Worm (Caenorhabditis elegans) whole organism, young adult: Measurements from ENCODE around the gene lgmn-1.
A peak's percentile ranks its signal among the peaks of the same experiment; 100 is the strongest.

Experiments
- C17E4.6 ChIP-seq: fragments of 200-800 bp; sonication (Bioruptor generic); IDR thresholded peaks from 2 replicates; pipeline ENCODE4 v1.3.6; 2022; ENCODE audit warnings: missing genetic modification reagents, missing genetic modification characterization, missing compliant biosample characterization
- F39B2.1 ChIP-seq: fragments of 200-800 bp; sonication (Bioruptor generic); IDR thresholded peaks from 2 replicates; pipeline ENCODE4 v1.3.6; 2022; ENCODE audit warnings: missing genetic modification reagents, missing genetic modification characterization, missing compliant biosample characterization
- F49E8.2 ChIP-seq: sonication (generic microtip); optimal IDR thresholded peaks from 3 replicates; lab custom pipeline; 2017; ENCODE audit warnings: missing genetic modification characterization, mild to moderate bottlenecking, missing compliant biosample characterization, antibody characterized with exemption, moderate library complexity; ENCODE audit not compliant: insufficient read depth
- K11D2.4 ChIP-seq: fragments of 200-800 bp; sonication (Bioruptor generic); IDR thresholded peaks from 2 replicates; pipeline ENCODE4 v1.3.6; 2022; ENCODE audit warnings: missing genetic modification reagents, missing genetic modification characterization, missing compliant biosample characterization
- T07F8.4 ChIP-seq: sonication (generic microtip); optimal IDR thresholded peaks from 2 replicates; lab custom pipeline; 2016; ENCODE audit warnings: mild to moderate bottlenecking, missing genetic modification characterization, moderate library complexity, missing compliant biosample characterization
- T26A5.8 ChIP-seq: sonication (generic microtip); optimal IDR thresholded peaks from 2 replicates; lab custom pipeline; 2016; ENCODE audit warnings: missing genetic modification characterization, missing compliant biosample characterization
- Y53G8AR.9 ChIP-seq: fragments of 200-800 bp; sonication (Bioruptor generic); conservative IDR thresholded peaks from 2 replicates; pipeline ENCODE4 v1.3.6; 2022; ENCODE audit warnings: missing genetic modification reagents, missing genetic modification characterization, missing compliant biosample characterization
- Y56A3A.18 ChIP-seq: fragments of 200-800 bp; sonication (Bioruptor generic); IDR thresholded peaks from 2 replicates; pipeline ENCODE4 v1.3.6; 2022; ENCODE audit warnings: missing genetic modification reagents, missing genetic modification characterization, missing compliant biosample characterization
- ama-1 ChIP-seq, 3 experiments: fragments of 150-350 bp in 1 of 3; sonication (generic microtip) in 2 of 3; optimal IDR thresholded peaks; 2 replicates each; lab custom pipeline; 2014 to 2018; ENCODE audit warnings: missing biosample characterization in 2 of 3, missing genetic modification characterization in 2 of 3, missing genetic modification reagents in 2 of 3
- aptf-2 ChIP-seq: fragments of 200-800 bp; sonication (Bioruptor generic); conservative IDR thresholded peaks from 2 replicates; pipeline ENCODE4 v1.3.6; 2022; ENCODE audit warnings: missing genetic modification reagents, missing genetic modification characterization, missing compliant biosample characterization
- aptf-3 ChIP-seq: fragments of 200-800 bp; sonication (Bioruptor generic); IDR thresholded peaks from 2 replicates; pipeline ENCODE4 v1.3.6; 2022; ENCODE audit warnings: missing genetic modification characterization, missing compliant biosample characterization
- attf-3 ChIP-seq: fragments of 200-800 bp; sonication (Bioruptor generic); conservative IDR thresholded peaks from 2 replicates; pipeline ENCODE4 v1.3.6; 2022; ENCODE audit warnings: missing genetic modification reagents, missing genetic modification characterization, missing compliant biosample characterization
- bed-2 ChIP-seq: fragments of 200-800 bp; sonication (Bioruptor generic); IDR thresholded peaks from 2 replicates; pipeline ENCODE4 v1.3.6; 2022; ENCODE audit warnings: missing genetic modification reagents, missing genetic modification characterization, missing compliant biosample characterization
- cebp-1 ChIP-seq, 2 experiments: fragments of 200-800 bp in 1 of 2; sonication (Bioruptor generic) in 1 of 2; sonication (generic microtip) in 1 of 2; IDR thresholded peaks in 1 of 2; optimal IDR thresholded peaks in 1 of 2; 2 replicates each; pipeline versions ENCODE4 v1.3.6 to Lab custom; 2017 to 2022; ENCODE audit warnings: missing compliant biosample characterization in 2 of 2, missing genetic modification characterization in 2 of 2, mild to moderate bottlenecking in 1 of 2, missing genetic modification reagents in 1 of 2, moderate library complexity in 1 of 2
- ceh-100 ChIP-seq: fragments of 200-800 bp; sonication (Bioruptor generic); IDR thresholded peaks from 2 replicates; pipeline ENCODE4 v1.3.6; 2022; ENCODE audit warnings: missing genetic modification reagents, missing genetic modification characterization, missing compliant biosample characterization
- egl-18 ChIP-seq: fragments of 200-800 bp; sonication (Bioruptor generic); IDR thresholded peaks from 2 replicates; pipeline ENCODE4 v1.3.6; 2022; ENCODE audit warnings: missing genetic modification reagents, missing genetic modification characterization, missing compliant biosample characterization
- egl-44 ChIP-seq: fragments of 200-800 bp; sonication (Bioruptor generic); IDR thresholded peaks from 2 replicates; pipeline ENCODE4 v1.3.6; 2022; ENCODE audit warnings: missing genetic modification reagents, missing genetic modification characterization, missing compliant biosample characterization
- egrh-3 ChIP-seq: fragments of 200-800 bp; sonication (Bioruptor generic); IDR thresholded peaks from 2 replicates; pipeline ENCODE4 v1.3.6; 2022; ENCODE audit warnings: missing genetic modification reagents, missing genetic modification characterization, missing compliant biosample characterization
- ekl-4 ChIP-seq: fragments of 200-800 bp; sonication (Bioruptor generic); IDR thresholded peaks from 2 replicates; pipeline ENCODE4 v1.3.6; 2022; ENCODE audit warnings: missing genetic modification reagents, missing genetic modification characterization, missing compliant biosample characterization
- fkh-3 ChIP-seq: sonication (generic microtip); optimal IDR thresholded peaks from 2 replicates; lab custom pipeline; 2016; ENCODE audit warnings: mild to moderate bottlenecking, missing genetic modification characterization, missing compliant biosample characterization
- gei-17 ChIP-seq: fragments of 200-800 bp; sonication (Bioruptor generic); optimal IDR thresholded peaks from 2 replicates; lab custom pipeline; 2018; ENCODE audit warnings: mild to moderate bottlenecking, missing genetic modification characterization, missing compliant biosample characterization
- hsf-1 ChIP-seq: fragments of 200-800 bp; sonication (Bioruptor generic); IDR thresholded peaks from 2 replicates; pipeline ENCODE4 v1.3.6; 2022; ENCODE audit warnings: missing genetic modification reagents, missing genetic modification characterization, missing compliant biosample characterization
- lag-1 ChIP-seq: fragments of 200-800 bp; sonication (Bioruptor generic); IDR thresholded peaks from 2 replicates; pipeline ENCODE4 v1.3.6; 2022; ENCODE audit warnings: missing genetic modification reagents, missing genetic modification characterization, missing compliant biosample characterization
- let-607 ChIP-seq, 2 experiments: fragments of 200-800 bp in 1 of 2; sonication (Bioruptor generic) in 1 of 2; sonication (generic microtip) in 1 of 2; optimal IDR thresholded peaks; 2 replicates each; lab custom pipeline; 2016 to 2018; ENCODE audit warnings: mild to moderate bottlenecking in 2 of 2, missing compliant biosample characterization in 2 of 2, missing genetic modification characterization in 2 of 2, moderate library complexity in 2 of 2, missing genotype in 1 of 2
- lin-54 ChIP-seq: fragments of 200-800 bp; sonication (Bioruptor generic); optimal IDR thresholded peaks from 2 replicates; lab custom pipeline; 2018; ENCODE audit warnings: mild to moderate bottlenecking, missing genetic modification characterization, missing compliant biosample characterization
- lsl-1 ChIP-seq: fragments of 200-800 bp; sonication (Bioruptor generic); optimal IDR thresholded peaks from 2 replicates; lab custom pipeline; 2018; ENCODE audit warnings: mild to moderate bottlenecking, missing genetic modification characterization, moderate library complexity, missing compliant biosample characterization
- madf-10 ChIP-seq: sonication (generic microtip); optimal IDR thresholded peaks from 2 replicates; lab custom pipeline; 2016; ENCODE audit warnings: mild to moderate bottlenecking, missing genetic modification characterization, missing compliant biosample characterization
- madf-3 ChIP-seq: fragments of 200-800 bp; sonication (Bioruptor generic); IDR thresholded peaks from 2 replicates; pipeline ENCODE4 v1.3.6; 2022; ENCODE audit warnings: missing genetic modification reagents, missing genetic modification characterization, missing compliant biosample characterization
- nfya-1 ChIP-seq: sonication (generic microtip); optimal IDR thresholded peaks from 2 replicates; lab custom pipeline; 2017; ENCODE audit warnings: antibody characterized with exemption, missing compliant biosample characterization, missing genetic modification characterization, borderline replicate concordance; ENCODE audit not compliant: insufficient read depth
- nfyb-1 ChIP-seq: fragments of 200-800 bp; sonication (Bioruptor generic); IDR thresholded peaks from 2 replicates; pipeline ENCODE4 v1.3.6; 2022; ENCODE audit warnings: missing genetic modification reagents, missing genetic modification characterization, missing compliant biosample characterization
- nhr-120 ChIP-seq: fragments of 200-800 bp; sonication (Bioruptor generic); IDR thresholded peaks from 2 replicates; pipeline ENCODE4 v1.3.6; 2022; ENCODE audit warnings: missing genetic modification characterization, missing compliant biosample characterization
- nhr-179 ChIP-seq: sonication (generic microtip); optimal IDR thresholded peaks from 2 replicates; lab custom pipeline; 2016; ENCODE audit warnings: mild to moderate bottlenecking, missing genetic modification characterization, missing compliant biosample characterization
- nhr-80 ChIP-seq: sonication (generic microtip); optimal IDR thresholded peaks from 2 replicates; lab custom pipeline; 2016; ENCODE audit warnings: missing genetic modification characterization, missing compliant biosample characterization
- pbrm-1 ChIP-seq: fragments of 200-800 bp; sonication (Bioruptor generic); IDR thresholded peaks from 2 replicates; pipeline ENCODE4 v1.3.6; 2022; ENCODE audit warnings: missing genetic modification reagents, missing genetic modification characterization, missing compliant biosample characterization
- rec-8 ChIP-seq, 2 experiments: sonication (generic microtip); optimal IDR thresholded peaks; 2 replicates each; lab custom pipeline; 2016; ENCODE audit warnings: mild to moderate bottlenecking in 2 of 2, missing genetic modification characterization in 2 of 2, missing genetic modification reagents in 2 of 2, missing genotype in 2 of 2, missing biosample characterization in 1 of 2, missing compliant biosample characterization in 1 of 2, moderate library complexity in 1 of 2
- snpc-1.1 ChIP-seq: sonication (generic microtip); optimal IDR thresholded peaks from 2 replicates; lab custom pipeline; 2017; ENCODE audit warnings: missing genetic modification characterization, mild to moderate bottlenecking, missing compliant biosample characterization, antibody characterized with exemption, moderate library complexity, missing genotype, missing genetic modification reagents; ENCODE audit not compliant: insufficient read depth
- snpc-1.3 ChIP-seq: sonication (generic microtip); optimal IDR thresholded peaks from 2 replicates; lab custom pipeline; 2017; ENCODE audit warnings: missing genetic modification characterization, mild to moderate bottlenecking, missing compliant biosample characterization, antibody characterized with exemption, moderate library complexity, missing genotype, missing genetic modification reagents; ENCODE audit not compliant: insufficient read depth
- snpc-4 ChIP-seq, 5 experiments: fragments of 150-350 bp in 1 of 5; sonication (generic microtip) in 4 of 5; optimal IDR thresholded peaks; 2 replicates each; lab custom pipeline; 2014 to 2018; ENCODE audit warnings: missing genetic modification characterization in 5 of 5, missing biosample characterization in 3 of 5, antibody characterized with exemption in 2 of 5, mild to moderate bottlenecking in 2 of 5, missing compliant biosample characterization in 2 of 5, missing genotype in 2 of 5, moderate library complexity in 2 of 5, missing genetic modification reagents in 1 of 5
- tbp1 ChIP-seq: fragments of 200-800 bp; sonication (Bioruptor generic); optimal IDR thresholded peaks from 2 replicates; lab custom pipeline; 2018; ENCODE audit warnings: mild to moderate bottlenecking, missing genetic modification characterization, missing compliant biosample characterization
- unc-62 ChIP-seq: fragments of 150-350 bp; optimal IDR thresholded peaks from 2 replicates; lab custom pipeline; 2014; ENCODE audit warnings: missing biosample characterization, missing genetic modification reagents, missing genetic modification characterization
- zfh-2 ChIP-seq: fragments of 200-800 bp; sonication (Bioruptor generic); conservative IDR thresholded peaks from 2 replicates; pipeline ENCODE4 v1.3.6; 2022; ENCODE audit warnings: missing genetic modification reagents, missing genetic modification characterization, missing compliant biosample characterization
- zim-3 ChIP-seq: sonication (generic microtip); optimal IDR thresholded peaks from 2 replicates; lab custom pipeline; 2017; ENCODE audit warnings: mild to moderate bottlenecking, missing genetic modification characterization, moderate library complexity, missing compliant biosample characterization
- ztf-18 ChIP-seq: sonication (generic microtip); optimal IDR thresholded peaks from 2 replicates; lab custom pipeline; 2016; ENCODE audit warnings: missing genotype, mild to moderate bottlenecking, missing genetic modification characterization, missing compliant biosample characterization
- ztf-3 ChIP-seq: fragments of 200-800 bp; sonication (Bioruptor generic); optimal IDR thresholded peaks from 2 replicates; lab custom pipeline; 2018; ENCODE audit warnings: mild to moderate bottlenecking, missing genetic modification characterization, missing compliant biosample characterization

The lgmn-1 gene

DNA sequence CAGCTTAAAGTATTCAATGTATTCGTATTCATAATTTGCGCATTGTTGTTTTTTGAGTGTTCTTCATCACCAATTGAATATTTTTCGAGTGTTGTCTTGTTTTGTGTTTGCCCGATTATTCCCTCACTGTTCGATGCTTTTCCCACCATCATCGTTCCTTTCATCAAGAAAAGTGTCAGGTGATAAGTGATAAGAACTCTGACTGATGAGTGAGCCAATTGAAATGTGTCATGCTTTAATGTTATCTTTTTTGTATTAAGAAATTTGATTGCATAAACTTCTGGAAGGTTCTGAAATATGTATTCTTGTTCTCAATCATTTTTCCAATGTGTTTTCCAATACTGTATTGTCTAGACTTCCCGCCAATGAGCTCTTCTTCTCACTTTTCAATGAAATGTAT is 37.5 kb upstream of the lgmn-1 start:
- TF ChIP-seq nhr-80 (tag; lab: Kevin White, UChicago) (peak; percentile 72), cebp-1 (GFP tag; IDR thresholded peaks at IDR 0.05; lab: Robert Waterston, UW) (no peak), cebp-1 (tag; optimal IDR thresholded peaks at IDR 0.05; lab: Kevin White, UChicago) (peak; percentile 57), hsf-1 (GFP tag; lab: Robert Waterston, UW) (peak; percentile 25; the same call in 1 of the 2 replicates), let-607 (tag; optimal IDR thresholded peaks at IDR 0.05; lab: Kevin White, UChicago) (peak in 1 of 2 experiments; percentile 6), ztf-3 (GFP tag; lab: Kevin White, UChicago) (no peak), ztf-18 (no peak), snpc-4 (GFP tag; optimal IDR thresholded peaks at IDR 0.05; lab: Kevin White, UChicago) (no peak), snpc-4 (tag; optimal IDR thresholded peaks at IDR 0.05; lab: Kevin White, UChicago) (peak in 1 of 4 experiments; percentile 13), lag-1 (no peak), gei-17 (GFP tag; lab: Kevin White, UChicago) (no peak)

ce11 chrV:12477139-12477538 is 35.7 kb upstream of the lgmn-1 start:
- TF ChIP-seq snpc-1.1 (tag; lab: Kevin White, UChicago) (no peak), rec-8 (tag; optimal IDR thresholded peaks at IDR 0.05; lab: Kevin White, UChicago) (no peak), Y56A3A.18 (GFP tag; lab: Robert Waterston, UW) (no peak), tbp1 (GFP tag; lab: Kevin White, UChicago) (no peak), ztf-18 (no peak), aptf-3 (no peak), nfyb-1 (GFP tag; lab: Robert Waterston, UW) (no peak), C17E4.6 (GFP tag; lab: Robert Waterston, UW) (no peak), T07F8.4 (tag; lab: Kevin White, UChicago) (no peak), egl-18 (GFP tag; lab: Robert Waterston, UW) (no peak), nhr-179 (no peak), aptf-2 (GFP tag; lab: Robert Waterston, UW) (no peak), lsl-1 (GFP tag; lab: Kevin White, UChicago) (no peak), egl-44 (GFP tag; lab: Robert Waterston, UW) (no peak), madf-3 (GFP tag; lab: Robert Waterston, UW) (no peak), let-607 (tag; optimal IDR thresholded peaks at IDR 0.05; lab: Kevin White, UChicago) (no peak), nhr-120 (GFP tag; lab: Robert Waterston, UW) (no peak), bed-2 (GFP tag; lab: Robert Waterston, UW) (no peak), ama-1 (optimal IDR thresholded peaks at IDR 0.05; lab: Kevin White, UChicago) (no peak), ama-1 (GFP tag; optimal IDR thresholded peaks at IDR 0.05; lab: Kevin White, UChicago) (no peak), F49E8.2 (tag; lab: Kevin White, UChicago) (no peak), K11D2.4 (GFP tag; lab: Robert Waterston, UW) (no peak), T26A5.8 (tag; lab: Kevin White, UChicago) (no peak), Y53G8AR.9 (no peak), zim-3 (tag; lab: Kevin White, UChicago) (peak; percentile 34), pbrm-1 (GFP tag; lab: Robert Waterston, UW) (peak; percentile 38; the same call in 1 of the 2 replicates), lin-54 (GFP tag; lab: Kevin White, UChicago) (no peak), ekl-4 (GFP tag; lab: Robert Waterston, UW) (no peak), egrh-3 (GFP tag; lab: Robert Waterston, UW) (no peak), nfya-1 (no peak), zfh-2 (GFP tag; lab: Robert Waterston, UW) (peak; percentile 92), F39B2.1 (no peak), fkh-3 (tag; lab: Kevin White, UChicago) (no peak), snpc-1.3 (tag; lab: Kevin White, UChicago) (no peak), ceh-100 (GFP tag; lab: Robert Waterston, UW) (no peak), snpc-4 (GFP tag; optimal IDR thresholded peaks at IDR 0.05; lab: Kevin White, UChicago) (no peak), snpc-4 (tag; optimal IDR thresholded peaks at IDR 0.05; lab: Kevin White, UChicago) (no peak), madf-10 (tag; lab: Kevin White, UChicago) (no peak), attf-3 (GFP tag; lab: Robert Waterston, UW) (no peak), unc-62 (GFP tag; lab: Kevin White, UChicago) (no peak)
